Worm (Caenorhabditis elegans): ENCODE results near the gene C06A6.2.

DNA sequence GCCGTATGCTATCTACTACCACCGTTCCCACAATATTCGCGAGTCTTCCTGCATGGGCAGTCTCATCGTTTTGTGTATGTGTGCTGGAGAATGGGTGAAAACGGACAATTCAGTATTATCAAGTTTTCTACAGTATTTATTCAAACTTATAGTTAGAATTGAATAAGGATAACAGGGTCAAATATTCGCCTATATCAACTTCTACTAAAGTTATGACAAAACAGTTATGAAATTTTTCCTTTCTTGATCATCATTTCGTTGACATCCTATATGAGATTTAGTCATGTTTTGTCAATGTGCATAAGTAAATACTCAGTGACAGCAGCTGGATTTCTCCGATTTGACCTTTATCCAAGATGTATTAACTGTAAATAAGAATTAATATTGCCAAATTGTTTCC is 4.9 kb downstream of the C06A6.2 start:
- TF ChIP-seq K02D7.2 (tag; optimal IDR thresholded peaks at IDR 0.05) (no peak), ama-1 (optimal IDR thresholded peaks at IDR 0.05) (no peak), nhr-232 (tag; optimal IDR thresholded peaks at IDR 0.05) (no peak), ceh-18 (tag; optimal IDR thresholded peaks at IDR 0.05) (no peak), pros-1 (tag; optimal IDR thresholded peaks at IDR 0.05) (no peak)

Data from whole organism, late embryonic.